Fruit fly (Drosophila melanogaster) whole organism: Measurements from ENCODE around the gene lbe.

Experiments
- CG8478 ChIP-seq: fragments of >200 bp; optimal IDR thresholded peaks from 2 replicates; lab custom pipeline; 2018; ENCODE audit warnings: inconsistent platforms
- Dll ChIP-seq: fragments of >200 bp; optimal IDR thresholded peaks from 2 replicates; lab custom pipeline; 2017
- EcR ChIP-seq, 2 experiments: fragments of >200 bp; optimal IDR thresholded peaks; 2 replicates each; lab custom pipeline; 2017; ENCODE audit warnings: missing biosample characterization in 2 of 2, missing genetic modification characterization in 2 of 2, missing genetic modification reagents in 2 of 2
- pan ChIP-seq: fragments of >200 bp; optimal IDR thresholded peaks from 2 replicates; lab custom pipeline; 2017
- psq ChIP-seq: fragments of >200 bp; optimal IDR thresholded peaks from 2 replicates; lab custom pipeline; 2017
- usp ChIP-seq: fragments of >200 bp; optimal IDR thresholded peaks from 2 replicates; lab custom pipeline; 2017; ENCODE audit warnings: missing biosample characterization, missing genetic modification characterization, mixed read lengths

Gene lbe

dm6 chr3R:21407145-21407544 is 39.2 kb downstream of the lbe start, which contains the start of gene CheB93a:
Gene CheB93a, plus strand, starts transcription at chr3R:21407445.
- TF ChIP-seq usp (no peak), Dll (no peak), pan (lab: Kevin White, UChicago) (no peak), psq (lab: Kevin White, UChicago) (no peak), CG8478 (no peak), EcR (GFP tag; optimal IDR thresholded peaks at IDR 0.05; lab: Kevin White, UChicago) (no peak)

DNA sequence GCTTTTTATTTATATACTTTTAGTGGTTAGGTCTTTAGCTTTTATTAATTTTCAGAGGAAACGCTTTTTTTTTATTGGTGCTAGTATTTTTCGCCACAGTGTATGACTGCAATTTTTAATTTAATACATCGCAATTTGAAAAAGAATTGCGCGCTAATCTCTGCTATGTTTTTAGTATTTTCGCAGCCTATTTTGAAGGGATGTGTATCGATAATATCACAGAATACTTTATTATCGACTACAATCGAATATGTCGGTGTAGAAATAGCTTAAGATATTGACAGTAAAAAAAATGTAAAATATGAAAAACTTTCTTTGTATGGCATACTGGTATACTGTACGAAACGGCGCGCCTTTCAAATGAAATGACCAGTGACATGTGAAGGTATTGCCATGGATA is 39.6 kb downstream of the lbe start:
- TF ChIP-seq EcR (GFP tag; optimal IDR thresholded peaks at IDR 0.05; lab: Kevin White, UChicago) (no peak), psq (lab: Kevin White, UChicago) (no peak), usp (no peak), pan (lab: Kevin White, UChicago) (no peak), CG8478 (no peak)

DNA sequence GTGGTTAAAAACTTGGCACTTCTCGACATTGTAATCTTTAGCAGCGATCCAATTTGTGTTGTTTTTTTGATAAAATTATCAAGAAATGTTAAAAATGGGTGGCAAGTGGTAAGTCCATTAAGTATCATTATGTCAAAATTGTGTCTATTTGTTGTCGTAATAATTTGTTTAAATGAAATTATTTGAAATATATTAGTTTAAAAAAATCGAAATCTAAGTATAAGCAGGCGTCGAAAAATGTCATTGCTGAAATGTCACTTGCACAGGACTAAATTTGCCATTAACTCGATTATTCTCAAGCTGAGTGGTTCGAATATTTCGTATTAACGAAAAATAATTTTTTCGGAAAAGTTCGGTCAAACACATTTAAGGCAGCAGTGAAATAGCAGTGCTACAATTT is 42.9 kb downstream of the lbe start, which contains the start of gene CG7907:
Gene CG7907 (plus strand): TSS at position 301 of the 400 bp plus-strand sequence.
- TF ChIP-seq EcR (GFP tag; optimal IDR thresholded peaks at IDR 0.05; lab: Kevin White, UChicago) (no peak), pan (lab: Kevin White, UChicago) (no peak), Dll (no peak), psq (lab: Kevin White, UChicago) (no peak), CG8478 (no peak), usp (no peak)

dm6 chr3R:21399642-21400041 is 46.7 kb downstream of the lbe start, which contains the start of gene Ugt49B2:
Gene Ugt49B2, minus strand, starts transcription at chr3R:21399742.
- TF ChIP-seq pan (lab: Kevin White, UChicago) (no peak), psq (lab: Kevin White, UChicago) (no peak), Dll (no peak), CG8478 (no peak), EcR (GFP tag; optimal IDR thresholded peaks at IDR 0.05; lab: Kevin White, UChicago) (no peak), usp (no peak)

DNA sequence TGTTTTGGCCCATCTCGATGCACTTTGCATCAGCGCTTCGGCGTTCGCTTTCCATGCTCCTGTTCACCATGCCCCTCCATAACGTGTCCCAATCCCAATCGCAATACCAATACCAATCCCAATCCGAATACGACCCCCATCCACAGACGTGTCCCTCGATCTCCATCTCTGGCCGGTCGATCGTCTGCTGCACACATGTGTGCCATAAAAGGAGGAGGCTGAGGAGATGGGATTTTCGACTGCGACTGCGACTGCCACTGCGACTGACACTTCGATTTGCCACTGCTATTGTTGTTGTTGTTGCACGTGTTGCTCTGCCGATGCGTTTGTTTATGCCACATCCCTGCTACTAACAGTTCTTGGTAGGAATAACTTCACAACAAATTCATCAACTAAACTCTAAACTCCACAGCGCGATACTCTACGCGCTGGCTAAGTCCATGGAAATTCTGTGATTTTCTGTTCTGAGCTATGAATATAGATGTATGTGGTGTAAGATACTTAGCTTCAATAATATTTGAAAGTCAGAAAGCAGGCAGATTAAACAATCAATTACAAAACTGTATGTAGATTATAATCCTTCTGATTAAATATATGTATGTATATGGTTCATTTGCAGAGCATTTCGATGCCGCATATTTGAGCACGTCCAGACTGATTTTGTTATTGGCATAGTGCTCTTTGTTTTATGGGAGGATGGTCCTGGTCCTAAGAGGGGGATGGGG is 53.2 kb downstream of the lbe start:
- TF ChIP-seq pan (lab: Kevin White, UChicago) (no peak), usp (no peak), Dll (no peak), CG8478 (no peak), psq (lab: Kevin White, UChicago) (no peak), EcR (GFP tag; optimal IDR thresholded peaks at IDR 0.05; lab: Kevin White, UChicago) (no peak)

- no peak for TF ChIP-seq Dll
These were observed 54.1 kb downstream of the lbe start for dm6 chr3R:21392221-21392620.
